Fruit fly (Drosophila melanogaster) whole organism, embryonic: Measurements from ENCODE around the gene lwr.

ENCODE experiments used
- CG10321 ChIP-seq: fragments of 200-800 bp; sonication (Bioruptor generic); IDR thresholded peaks from 2 replicates; pipeline ENCODE4 v1.3.6; 2022; ENCODE audit warnings: missing biosample characterization, missing genetic modification characterization
- CG12236 ChIP-seq: fragments of 200-800 bp; sonication (Bioruptor generic); optimal IDR thresholded peaks from 2 replicates; lab custom pipeline; 2016; ENCODE audit warnings: missing biosample characterization, missing genetic modification characterization
- CG13775 ChIP-seq: fragments of 200-800 bp; sonication (Bioruptor generic); optimal IDR thresholded peaks from 3 replicates; lab custom pipeline; 2017; ENCODE audit warnings: missing biosample characterization, mild to moderate bottlenecking, missing genetic modification characterization
- CG13894 ChIP-seq: fragments of 200-800 bp; sonication (Bioruptor generic); optimal IDR thresholded peaks from 3 replicates; lab custom pipeline; 2018; ENCODE audit warnings: missing biosample characterization, mild to moderate bottlenecking, missing genetic modification characterization, moderate library complexity
- CG14860 ChIP-seq: fragments of 200-800 bp; sonication (Bioruptor generic); IDR thresholded peaks from 3 replicates; pipeline ENCODE4 v1.3.6; 2022; ENCODE audit warnings: missing biosample characterization, missing genetic modification characterization; ENCODE audit not compliant: partially characterized antibody
- CG15011 ChIP-seq: fragments of 200-800 bp; sonication (Bioruptor generic); optimal IDR thresholded peaks from 3 replicates; lab custom pipeline; 2018; ENCODE audit warnings: missing biosample characterization, mild to moderate bottlenecking, missing genetic modification characterization
- CG15514 ChIP-seq: fragments of 200-800 bp; sonication (Bioruptor generic); optimal IDR thresholded peaks from 3 replicates; lab custom pipeline; 2017; ENCODE audit warnings: missing biosample characterization, missing genetic modification characterization, mild to moderate bottlenecking, moderate library complexity, missing genetic modification reagents
- CG15601 ChIP-seq: fragments of 200-800 bp; sonication (Bioruptor generic); optimal IDR thresholded peaks from 3 replicates; lab custom pipeline; 2019; ENCODE audit warnings: missing biosample characterization, mild to moderate bottlenecking, missing genetic modification characterization, moderate library complexity
- CG16813 ChIP-seq: fragments of 200-800 bp; sonication (Bioruptor generic); IDR thresholded peaks from 3 replicates; pipeline ENCODE4 v1.3.6; 2022; ENCODE audit warnings: missing biosample characterization, missing genetic modification characterization; ENCODE audit not compliant: partially characterized antibody
- CG17186 ChIP-seq: fragments of 200-800 bp; sonication (Bioruptor generic); optimal IDR thresholded peaks from 3 replicates; lab custom pipeline; 2017; ENCODE audit warnings: missing biosample characterization, missing genetic modification reagents, missing genetic modification characterization
- CG17612 ChIP-seq: fragments of 200-800 bp; sonication (Bioruptor generic); IDR thresholded peaks from 2 replicates; pipeline ENCODE4 v1.3.6; 2022; ENCODE audit warnings: missing biosample characterization, missing genetic modification characterization
- CG3163 ChIP-seq: fragments of 200-800 bp; sonication (Bioruptor generic); optimal IDR thresholded peaks from 3 replicates; lab custom pipeline; 2016; ENCODE audit warnings: missing biosample characterization, missing genetic modification characterization
- CG32532 ChIP-seq: fragments of 200-800 bp; sonication (Bioruptor generic); IDR thresholded peaks from 2 replicates; pipeline ENCODE4 v1.3.6; 2022; ENCODE audit warnings: missing biosample characterization, missing genetic modification characterization
- CG3407 ChIP-seq: fragments of 200-800 bp; sonication (Bioruptor generic); optimal IDR thresholded peaks from 2 replicates; lab custom pipeline; 2018; ENCODE audit warnings: missing biosample characterization, mild to moderate bottlenecking, missing genetic modification characterization
- CG34422 ChIP-seq: fragments of 200-800 bp; sonication (Bioruptor generic); IDR thresholded peaks from 3 replicates; pipeline ENCODE4 v1.3.6; 2022; ENCODE audit warnings: missing biosample characterization, missing genetic modification characterization
- CG6175 ChIP-seq: fragments of 200-800 bp; sonication (Bioruptor generic); IDR thresholded peaks from 3 replicates; pipeline ENCODE4 v1.3.6; 2022; ENCODE audit warnings: missing biosample characterization, missing genetic modification characterization
- CG7357 ChIP-seq: fragments of 200-800 bp; sonication (Bioruptor generic); IDR thresholded peaks from 3 replicates; pipeline ENCODE4 v1.3.6; 2022; ENCODE audit warnings: missing biosample characterization, missing genetic modification characterization
- CG7372 ChIP-seq: fragments of 200-800 bp; sonication (Bioruptor generic); IDR thresholded peaks from 2 replicates; pipeline ENCODE4 v1.3.6; 2022; ENCODE audit warnings: missing biosample characterization, missing genetic modification characterization
- CG7928 ChIP-seq: fragments of 200-800 bp; sonication (Bioruptor generic); optimal IDR thresholded peaks from 2 replicates; lab custom pipeline; 2017; ENCODE audit warnings: missing biosample characterization, mild to moderate bottlenecking, missing genetic modification characterization
- Doc3 ChIP-seq: fragments of 200-800 bp; sonication (Bioruptor generic); IDR thresholded peaks from 3 replicates; pipeline ENCODE4 v1.3.6; 2022; ENCODE audit warnings: missing biosample characterization, missing genetic modification characterization; ENCODE audit not compliant: partially characterized antibody
- Dref ChIP-seq: fragments of 200-800 bp; sonication (Bioruptor generic); IDR thresholded peaks from 2 replicates; pipeline ENCODE4 v1.3.6; 2022; ENCODE audit warnings: missing biosample characterization, missing genetic modification characterization
- Ets65A ChIP-seq: fragments of 200-800 bp; sonication (Bioruptor generic); peaks from one replicate; lab custom pipeline; 2016; ENCODE audit warnings: missing biosample characterization, missing genetic modification characterization
- Ets97D ChIP-seq: fragments of 200-800 bp; sonication (Bioruptor generic); optimal IDR thresholded peaks from 3 replicates; lab custom pipeline; 2016; ENCODE audit warnings: missing biosample characterization, missing genetic modification characterization
- HLH3B ChIP-seq: fragments of 200-800 bp; sonication (Bioruptor generic); IDR thresholded peaks from 2 replicates; pipeline ENCODE4 v1.3.6; 2022; ENCODE audit warnings: missing biosample characterization, missing genetic modification characterization
- NC2β ChIP-seq: fragments of 200-800 bp; sonication (Bioruptor generic); optimal IDR thresholded peaks from 2 replicates; lab custom pipeline; 2016; ENCODE audit warnings: missing biosample characterization, missing genetic modification characterization
- az2 ChIP-seq: fragments of 200-800 bp; sonication (Bioruptor generic); optimal IDR thresholded peaks from 3 replicates; lab custom pipeline; 2016; ENCODE audit warnings: missing biosample characterization, missing genetic modification characterization
- bigmax ChIP-seq: fragments of 200-800 bp; sonication (Bioruptor generic); optimal IDR thresholded peaks from 2 replicates; lab custom pipeline; 2018; ENCODE audit warnings: missing biosample characterization, mild to moderate bottlenecking, missing genetic modification characterization
- bowl ChIP-seq: fragments of 200-800 bp; sonication (Bioruptor generic); IDR thresholded peaks from 2 replicates; pipeline ENCODE4 v1.3.6; 2022; ENCODE audit warnings: missing biosample characterization, missing genetic modification characterization
- caup ChIP-seq: fragments of 200-800 bp; sonication (Bioruptor generic); optimal IDR thresholded peaks from 3 replicates; lab custom pipeline; 2017; ENCODE audit warnings: missing biosample characterization, mild to moderate bottlenecking, missing genetic modification characterization, moderate library complexity; ENCODE audit not compliant: severe bottlenecking
- chif ChIP-seq, 2 experiments: fragments of 200-800 bp; sonication (Bioruptor generic); optimal IDR thresholded peaks; 3 replicates each; lab custom pipeline; 2016; ENCODE audit warnings: missing biosample characterization in 2 of 2, missing genetic modification characterization in 2 of 2
- dimm ChIP-seq: fragments of 200-800 bp; sonication (Bioruptor generic); IDR thresholded peaks from 2 replicates; pipeline ENCODE4 v1.3.6; 2022; ENCODE audit warnings: missing biosample characterization, missing genetic modification characterization
- dysf ChIP-seq: fragments of 200-800 bp; sonication (Bioruptor generic); IDR thresholded peaks from 3 replicates; pipeline ENCODE4 v1.3.6; 2022; ENCODE audit warnings: missing biosample characterization, missing genetic modification characterization
- fd96Cb ChIP-seq: fragments of 200-800 bp; sonication (Bioruptor generic); optimal IDR thresholded peaks from 2 replicates; lab custom pipeline; 2018; ENCODE audit warnings: missing biosample characterization, mild to moderate bottlenecking, missing genetic modification characterization, moderate library complexity
- grau ChIP-seq: fragments of 200-800 bp; optimal IDR thresholded peaks from 3 replicates; lab custom pipeline; 2019; ENCODE audit warnings: missing biosample characterization, mild to moderate bottlenecking, missing genetic modification characterization, moderate library complexity
- knrl ChIP-seq: fragments of 200-800 bp; sonication (Bioruptor generic); IDR thresholded peaks from 3 replicates; pipeline ENCODE4 v1.3.6; 2022; ENCODE audit warnings: missing biosample characterization, missing genetic modification characterization; ENCODE audit not compliant: partially characterized antibody
- lmd ChIP-seq: fragments of 200-800 bp; sonication (Bioruptor generic); IDR thresholded peaks from 2 replicates; pipeline ENCODE4 v1.3.6; 2022; ENCODE audit warnings: missing biosample characterization, missing genetic modification characterization
- lov ChIP-seq, 2 experiments: fragments of 200-800 bp in 1 of 2; fragments of >200 bp in 1 of 2; sonication (Bioruptor generic) in 1 of 2; IDR thresholded peaks in 1 of 2; optimal IDR thresholded peaks in 1 of 2; 2 replicates in 1 of 2; 3 replicates in 1 of 2; pipeline versions ENCODE4 v1.3.6 to Lab custom; 2017 to 2022; ENCODE audit warnings: missing biosample characterization in 1 of 2, missing genetic modification characterization in 1 of 2
- mld ChIP-seq: fragments of 200-800 bp; sonication (Bioruptor generic); IDR thresholded peaks from 3 replicates; pipeline ENCODE4 v1.3.6; 2022; ENCODE audit warnings: missing biosample characterization, missing genetic modification characterization; ENCODE audit not compliant: partially characterized antibody
- peb ChIP-seq: fragments of 200-800 bp; sonication (Bioruptor generic); IDR thresholded peaks from 2 replicates; pipeline ENCODE4 v1.3.6; 2022; ENCODE audit warnings: missing biosample characterization, missing genetic modification characterization
- pnt ChIP-seq: fragments of 200-800 bp; sonication (Bioruptor generic); optimal IDR thresholded peaks from 3 replicates; lab custom pipeline; 2016; ENCODE audit warnings: missing biosample characterization, missing genetic modification characterization
- row ChIP-seq: fragments of 200-800 bp; sonication (Bioruptor generic); IDR thresholded peaks from 3 replicates; pipeline ENCODE4 v1.3.6; 2022; ENCODE audit warnings: missing biosample characterization, missing genetic modification characterization
- sens ChIP-seq: fragments of 200-800 bp; sonication (Bioruptor generic); peaks from one replicate; lab custom pipeline; 2016; ENCODE audit warnings: missing biosample characterization, missing genetic modification characterization
- seq ChIP-seq: fragments of 200-800 bp; sonication (Bioruptor generic); IDR thresholded peaks from 2 replicates; pipeline ENCODE4 v1.3.6; 2022; ENCODE audit warnings: missing biosample characterization, missing genetic modification characterization
- sna ChIP-seq: fragments of 200-800 bp; sonication (Bioruptor generic); IDR thresholded peaks from 2 replicates; pipeline ENCODE4 v1.3.6; 2022; ENCODE audit warnings: missing biosample characterization, missing genetic modification characterization; ENCODE audit not compliant: partially characterized antibody
- tin ChIP-seq: fragments of 200-800 bp; sonication (Bioruptor generic); optimal IDR thresholded peaks from 3 replicates; lab custom pipeline; 2016; ENCODE audit warnings: missing biosample characterization, missing genetic modification characterization
- tna ChIP-seq: fragments of 200-800 bp; sonication (Bioruptor generic); IDR thresholded peaks from 2 replicates; pipeline ENCODE4 v1.3.6; 2022; ENCODE audit warnings: missing biosample characterization, missing genetic modification characterization; ENCODE audit not compliant: partially characterized antibody
- vnd ChIP-seq: fragments of 200-800 bp; sonication (Bioruptor generic); IDR thresholded peaks from 3 replicates; pipeline ENCODE4 v1.3.6; 2022; ENCODE audit warnings: missing biosample characterization, missing genetic modification characterization; ENCODE audit not compliant: partially characterized antibody
- zen2 ChIP-seq: fragments of 200-800 bp; sonication (Bioruptor generic); IDR thresholded peaks from 3 replicates; pipeline ENCODE4 v1.3.6; 2022; ENCODE audit warnings: missing biosample characterization, missing genetic modification characterization; ENCODE audit not compliant: partially characterized antibody
- zf30C ChIP-seq: fragments of 200-800 bp; sonication (Bioruptor generic); optimal IDR thresholded peaks from 3 replicates; lab custom pipeline; 2018; ENCODE audit warnings: missing biosample characterization, mild to moderate bottlenecking, missing genetic modification characterization

lwr gene

dm6 chr2L:568030-568429 lies 25.6 kb upstream of the lwr start, which contains the start of the genes Nle and Sf3b1 (continued):
- TF ChIP-seq lov (optimal IDR thresholded peaks at IDR 0.05; lab: Kevin White, UChicago) (no peak), lov (GFP tag; IDR thresholded peaks at IDR 0.05; lab: Robert Waterston, UW) (no peak), CG15514 (GFP tag; lab: Kevin White, UChicago) (peak; percentile 56), mld (peak; percentile 81; the same call in 2 of the 3 replicates), CG13775 (peak; percentile 62), grau (peak; percentile 44), CG6175 (no peak), CG3407 (GFP tag; lab: Kevin White, UChicago) (no peak), caup (GFP tag; lab: Kevin White, UChicago) (no peak), row (GFP tag; lab: Robert Waterston, UW) (peak; percentile 88), CG3163 (GFP tag; lab: Kevin White, UChicago) (no peak), NC2β (peak; percentile 59), tna (peak; percentile 82), sna (peak; percentile 97), CG7357 (GFP tag; lab: Robert Waterston, UW) (0 out of 3 replicates have a peak, but pooled peaks have one; percentile 36), CG15011 (GFP tag; lab: Kevin White, UChicago) (no peak), tin (GFP tag; lab: Kevin White, UChicago) (peak; percentile 41), HLH3B (0 out of 2 replicates have a peak, but pooled peaks have one; percentile 20), CG16813 (GFP tag; lab: Robert Waterston, UW) (peak; percentile 95), az2 (GFP tag; lab: Kevin White, UChicago) (peak; percentile 6), CG12236 (GFP tag; lab: Kevin White, UChicago) (peak; percentile 9), CG34422 (peak; percentile 67), CG13894 (no peak), Dref (GFP tag; lab: Robert Waterston, UW) (peak; percentile 67), peb (GFP tag; lab: Robert Waterston, UW) (0 out of 2 replicates have a peak, but pooled peaks have one; percentile 8), CG32532 (GFP tag; lab: Robert Waterston, UW) (peak; percentile 68), fd96Cb (tag; lab: Kevin White, UChicago) (no peak), vnd (GFP tag; lab: Robert Waterston, UW) (peak; percentile 95), seq (no peak), knrl (GFP tag; lab: Robert Waterston, UW) (peak; percentile 96), bigmax (GFP tag; lab: Kevin White, UChicago) (no peak), CG7372 (GFP tag; lab: Robert Waterston, UW) (0 out of 2 replicates have a peak, but pooled peaks have one; percentile 44), CG17612 (GFP tag; lab: Robert Waterston, UW) (no peak), dimm (GFP tag; lab: Robert Waterston, UW) (no peak), CG15601 (tag; lab: Kevin White, UChicago) (no peak), CG10321 (no peak), Ets65A (GFP tag; lab: Kevin White, UChicago) (peak; percentile 91), dysf (GFP tag; lab: Robert Waterston, UW) (peak; percentile 18; the same call in 1 of the 3 replicates), CG7928 (GFP tag; lab: Kevin White, UChicago) (peak; percentile 4), bowl (GFP tag; lab: Robert Waterston, UW) (no peak), CG14860 (peak; percentile 93), zf30C (GFP tag; lab: Kevin White, UChicago) (no peak), zen2 (GFP tag; lab: Robert Waterston, UW) (peak; percentile 72; the same call in 1 of the 3 replicates), chif (GFP tag; optimal IDR thresholded peaks at IDR 0.05; lab: Kevin White, UChicago) (peak in 1 of 2 experiments; percentile 37), lmd (GFP tag; lab: Robert Waterston, UW) (peak; percentile 6; the same call in 1 of the 2 replicates), Ets97D (peak; percentile 71), pnt (GFP tag; lab: Kevin White, UChicago) (peak; percentile 13), sens (GFP tag; lab: Kevin White, UChicago) (peak; percentile 80), Doc3 (peak; percentile 97), CG17186 (peak; percentile 54)
